Worm (Caenorhabditis elegans) whole organism, L4 larva: Measurements from ENCODE around the gene kqt-2.
A peak's percentile ranks its signal among the peaks of the same experiment; 100 is the strongest.

ENCODE experiments used
- D1046.2 ChIP-seq: fragments of 200-800 bp; sonication (Bioruptor generic); IDR thresholded peaks from 2 replicates; pipeline ENCODE4 v1.3.6; 2022; ENCODE audit warnings: missing genetic modification characterization, missing compliant biosample characterization
- F26F4.8 ChIP-seq: fragments of 200-800 bp; sonication (Bioruptor generic); conservative IDR thresholded peaks from 2 replicates; pipeline ENCODE4 v1.3.6; 2022; ENCODE audit warnings: missing genetic modification characterization, missing compliant biosample characterization
- F37D6.2 ChIP-seq: sonication (generic microtip); optimal IDR thresholded peaks from 2 replicates; lab custom pipeline; 2016; ENCODE audit warnings: mild to moderate bottlenecking, missing genetic modification characterization, missing compliant biosample characterization
- F44E2.7 ChIP-seq: fragments of 200-800 bp; sonication (Bioruptor generic); IDR thresholded peaks from 2 replicates; pipeline ENCODE4 v2.1.2; 2022; ENCODE audit warnings: missing genetic modification characterization, missing compliant biosample characterization
- F49E8.2 ChIP-seq: sonication (generic microtip); optimal IDR thresholded peaks from 2 replicates; lab custom pipeline; 2016; ENCODE audit warnings: missing compliant biosample characterization, mild to moderate bottlenecking, missing genetic modification characterization, borderline replicate concordance
- R02D3.7 ChIP-seq: fragments of 150-350 bp; sonication (generic microtip); optimal IDR thresholded peaks from 3 replicates; lab custom pipeline; 2014; ENCODE audit warnings: missing biosample characterization, missing genetic modification characterization
- T20F7.1 ChIP-seq: fragments of 200-800 bp; sonication (Bioruptor generic); optimal IDR thresholded peaks from 2 replicates; lab custom pipeline; 2018; ENCODE audit warnings: mild to moderate bottlenecking, missing genetic modification characterization, missing compliant biosample characterization
- ZK337.2 ChIP-seq: fragments of 200-800 bp; sonication (Bioruptor generic); IDR thresholded peaks from 2 replicates; pipeline ENCODE4 v1.3.6; 2022; ENCODE audit warnings: missing genetic modification reagents, missing genetic modification characterization, missing compliant biosample characterization
- aha-1 ChIP-seq: fragments of 150-350 bp; peaks from one replicate; lab custom pipeline; 2014; ENCODE audit warnings: missing biosample characterization, missing genetic modification characterization
- aly-2 ChIP-seq: sonication (generic microtip); optimal IDR thresholded peaks from 2 replicates; lab custom pipeline; 2018; ENCODE audit warnings: missing biosample characterization, missing genetic modification characterization
- attf-4 ChIP-seq: sonication (generic microtip); optimal IDR thresholded peaks from 3 replicates; lab custom pipeline; 2017; ENCODE audit warnings: missing biosample characterization, missing genetic modification characterization
- ceh-20 ChIP-seq: fragments of 200-800 bp; sonication (Bioruptor generic); IDR thresholded peaks from 2 replicates; pipeline ENCODE4 v1.3.6; 2022; ENCODE audit warnings: missing genetic modification reagents, missing genetic modification characterization, missing compliant biosample characterization
- ceh-32 ChIP-seq: sonication (generic microtip); optimal IDR thresholded peaks from 2 replicates; lab custom pipeline; 2016; ENCODE audit warnings: mild to moderate bottlenecking, missing genetic modification characterization, missing compliant biosample characterization; ENCODE audit not compliant: poor library complexity
- daf-8 ChIP-seq: fragments of 200-800 bp; sonication (Bioruptor generic); IDR thresholded peaks from 2 replicates; pipeline ENCODE4 v1.3.6; 2022; ENCODE audit warnings: missing genetic modification characterization, missing compliant biosample characterization
- dmd-6 ChIP-seq: fragments of 200-800 bp; sonication (Bioruptor generic); IDR thresholded peaks from 2 replicates; pipeline ENCODE4 v1.3.6; 2022; ENCODE audit warnings: missing genetic modification reagents, missing genetic modification characterization, missing compliant biosample characterization
- dmd-9 ChIP-seq: fragments of 200-800 bp; sonication (Bioruptor generic); IDR thresholded peaks from 2 replicates; pipeline ENCODE4 v1.3.6; 2022; ENCODE audit warnings: missing genetic modification reagents, missing genetic modification characterization, missing compliant biosample characterization
- duxl-1 ChIP-seq: sonication (generic microtip); optimal IDR thresholded peaks from 2 replicates; lab custom pipeline; 2016; ENCODE audit warnings: mild to moderate bottlenecking, missing genetic modification characterization, moderate library complexity, missing compliant biosample characterization; ENCODE audit not compliant: poor library complexity
- dve-1 ChIP-seq: sonication (generic microtip); optimal IDR thresholded peaks from 2 replicates; lab custom pipeline; 2017; ENCODE audit warnings: antibody characterized with exemption, mild to moderate bottlenecking, missing genetic modification characterization, missing compliant biosample characterization; ENCODE audit not compliant: insufficient read depth
- fos-1 ChIP-seq: fragments of 150-350 bp; optimal IDR thresholded peaks from 2 replicates; lab custom pipeline; 2014; ENCODE audit warnings: missing biosample characterization, missing genetic modification characterization
- gei-8 ChIP-seq: fragments of 200-800 bp; sonication (Bioruptor generic); optimal IDR thresholded peaks from 2 replicates; lab custom pipeline; 2018; ENCODE audit warnings: mild to moderate bottlenecking, missing genetic modification characterization, missing compliant biosample characterization
- hlh-11 ChIP-seq: fragments of 200-800 bp; sonication (Bioruptor generic); optimal IDR thresholded peaks from 2 replicates; lab custom pipeline; 2018; ENCODE audit warnings: mild to moderate bottlenecking, missing genetic modification characterization, missing compliant biosample characterization
- lim-7 ChIP-seq: fragments of 200-800 bp; sonication (Bioruptor generic); IDR thresholded peaks from 2 replicates; pipeline ENCODE4 v1.3.6; 2022; ENCODE audit warnings: missing genetic modification characterization, missing compliant biosample characterization
- lin-1 ChIP-seq: fragments of 200-800 bp; sonication (Bioruptor generic); IDR thresholded peaks from 2 replicates; pipeline ENCODE4 v1.3.6; 2022; ENCODE audit warnings: missing genetic modification reagents, missing genetic modification characterization, missing compliant biosample characterization
- lin-15B ChIP-seq: fragments of 150-350 bp; sonication (generic microtip); optimal IDR thresholded peaks from 3 replicates; lab custom pipeline; 2014; ENCODE audit warnings: missing biosample characterization, missing genetic modification characterization
- lin-39 ChIP-seq: fragments of 150-350 bp; optimal IDR thresholded peaks from 2 replicates; lab custom pipeline; 2014; ENCODE audit warnings: missing biosample characterization, missing genetic modification reagents, missing genetic modification characterization
- lir-3 ChIP-seq: sonication (generic microtip); optimal IDR thresholded peaks from 2 replicates; lab custom pipeline; 2016; ENCODE audit warnings: mild to moderate bottlenecking, missing genetic modification characterization, missing compliant biosample characterization
- lsy-2 ChIP-seq, 2 experiments: fragments of 150-350 bp in 1 of 2; sonication (generic microtip) in 1 of 2; optimal IDR thresholded peaks; 2 replicates each; lab custom pipeline; 2014 to 2017; ENCODE audit warnings: missing biosample characterization in 2 of 2, missing genetic modification characterization in 2 of 2
- madf-5 ChIP-seq, 2 experiments: fragments of 200-800 bp; sonication (Bioruptor generic); IDR thresholded peaks; 2 replicates each; pipeline ENCODE4 v1.3.6; 2022; ENCODE audit warnings: missing compliant biosample characterization in 2 of 2, missing genetic modification characterization in 2 of 2
- mdl-1 ChIP-seq, 2 experiments: fragments of 150-350 bp in 1 of 2; sonication (generic microtip) in 1 of 2; optimal IDR thresholded peaks; 2 replicates each; lab custom pipeline; 2014 to 2017; ENCODE audit warnings: missing biosample characterization in 2 of 2, missing genetic modification characterization in 2 of 2
- mdt-29 ChIP-seq: fragments of 200-800 bp; sonication (Bioruptor generic); IDR thresholded peaks from 2 replicates; pipeline ENCODE4 v1.3.6; 2022; ENCODE audit warnings: missing genetic modification reagents, missing genetic modification characterization, missing compliant biosample characterization
- mep-1 ChIP-seq: fragments of 150-350 bp; sonication (generic microtip); optimal IDR thresholded peaks from 3 replicates; lab custom pipeline; 2014; ENCODE audit warnings: missing biosample characterization, missing genetic modification characterization
- mxl-3 ChIP-seq: fragments of 200-800 bp; sonication (Bioruptor generic); optimal IDR thresholded peaks from 2 replicates; lab custom pipeline; 2018; ENCODE audit warnings: mild to moderate bottlenecking, missing genetic modification characterization, missing compliant biosample characterization
- nhr-111 ChIP-seq: fragments of 200-800 bp; sonication (Bioruptor generic); optimal IDR thresholded peaks from 2 replicates; lab custom pipeline; 2018; ENCODE audit warnings: mild to moderate bottlenecking, missing genetic modification characterization, missing compliant biosample characterization
- nhr-28 ChIP-seq: fragments of 150-350 bp; optimal IDR thresholded peaks from 2 replicates; lab custom pipeline; 2014; ENCODE audit warnings: missing biosample characterization, missing genetic modification characterization
- nhr-41 ChIP-seq: fragments of 200-800 bp; sonication (Bioruptor generic); IDR thresholded peaks from 2 replicates; pipeline ENCODE4 v1.3.6; 2022; ENCODE audit warnings: missing genetic modification reagents, missing genetic modification characterization, missing compliant biosample characterization
- nhr-42 ChIP-seq: fragments of 200-800 bp; sonication (Bioruptor generic); IDR thresholded peaks from 2 replicates; pipeline ENCODE4 v1.3.6; 2022; ENCODE audit warnings: missing genetic modification characterization, missing compliant biosample characterization
- nhr-48 ChIP-seq: sonication (generic microtip); optimal IDR thresholded peaks from 2 replicates; lab custom pipeline; 2016; ENCODE audit warnings: mild to moderate bottlenecking, missing genetic modification characterization, missing compliant biosample characterization
- nhr-6 ChIP-seq: fragments of 150-350 bp; optimal IDR thresholded peaks from 2 replicates; lab custom pipeline; 2014; ENCODE audit warnings: missing biosample characterization, missing genetic modification characterization
- nhr-77 ChIP-seq: fragments of 150-350 bp; optimal IDR thresholded peaks from 2 replicates; lab custom pipeline; 2014; ENCODE audit warnings: missing biosample characterization, missing genetic modification characterization
- pqm-1 ChIP-seq: sonication (generic microtip); optimal IDR thresholded peaks from 2 replicates; lab custom pipeline; 2017; ENCODE audit warnings: missing biosample characterization, missing genetic modification characterization
- sdz-12 ChIP-seq: fragments of 200-800 bp; sonication (Bioruptor generic); optimal IDR thresholded peaks from 2 replicates; lab custom pipeline; 2018; ENCODE audit warnings: mild to moderate bottlenecking, missing genetic modification characterization, missing compliant biosample characterization
- snpc-4 ChIP-seq: fragments of 150-350 bp; optimal IDR thresholded peaks from 2 replicates; lab custom pipeline; 2014; ENCODE audit warnings: missing biosample characterization, missing genetic modification characterization
- unc-39 ChIP-seq: sonication (generic microtip); optimal IDR thresholded peaks from 2 replicates; lab custom pipeline; 2017; ENCODE audit warnings: missing biosample characterization, missing genetic modification characterization
- unc-62 ChIP-seq, 3 experiments: fragments of 150-350 bp in 1 of 3; sonication (generic microtip); optimal IDR thresholded peaks in 2 of 3; peaks in 1 of 3; 1 replicate in 1 of 3; 2 replicates in 2 of 3; lab custom pipeline; 2014 to 2017; ENCODE audit warnings: missing biosample characterization in 3 of 3, missing genetic modification characterization in 3 of 3, missing genetic modification reagents in 3 of 3, missing genotype in 1 of 3
- vab-7 ChIP-seq: fragments of 200-800 bp; sonication (Bioruptor generic); IDR thresholded peaks from 2 replicates; pipeline ENCODE4 v1.3.6; 2022; ENCODE audit warnings: missing genetic modification reagents, missing genetic modification characterization, missing compliant biosample characterization

kqt-2 gene

DNA sequence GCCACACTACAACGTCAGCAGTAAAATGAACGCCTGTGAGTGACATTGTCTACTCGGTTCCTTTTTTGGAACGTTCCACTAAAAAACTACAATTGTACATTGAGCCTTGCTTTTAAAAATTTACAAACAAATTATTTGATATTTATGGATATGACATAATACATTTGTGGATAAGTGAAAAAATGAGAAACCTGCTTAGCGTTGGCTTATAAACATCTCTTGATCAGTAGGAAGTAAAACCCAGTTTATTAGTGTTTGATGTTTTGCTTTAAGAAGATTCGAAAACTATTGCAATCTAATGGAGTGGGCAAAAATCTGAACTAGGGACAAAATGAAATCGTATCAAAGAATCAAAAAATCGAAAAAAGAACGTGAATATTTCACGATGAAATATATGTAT, 29.2 kb downstream of the kqt-2 start:
- TF ChIP-seq unc-62 (GFP tag; optimal IDR thresholded peaks at IDR 0.05 in 1 of 2; lab: Kevin White, UChicago) (peak in 1 of 2 experiments; percentile 90), unc-62 (tag; optimal IDR thresholded peaks at IDR 0.05; lab: Kevin White, UChicago) (no peak), aha-1 (tag; lab: Kevin White, UChicago) (peak; percentile 42), madf-5 (GFP tag; IDR thresholded peaks at IDR 0.05; lab: Robert Waterston, UW) (no peak)

DNA sequence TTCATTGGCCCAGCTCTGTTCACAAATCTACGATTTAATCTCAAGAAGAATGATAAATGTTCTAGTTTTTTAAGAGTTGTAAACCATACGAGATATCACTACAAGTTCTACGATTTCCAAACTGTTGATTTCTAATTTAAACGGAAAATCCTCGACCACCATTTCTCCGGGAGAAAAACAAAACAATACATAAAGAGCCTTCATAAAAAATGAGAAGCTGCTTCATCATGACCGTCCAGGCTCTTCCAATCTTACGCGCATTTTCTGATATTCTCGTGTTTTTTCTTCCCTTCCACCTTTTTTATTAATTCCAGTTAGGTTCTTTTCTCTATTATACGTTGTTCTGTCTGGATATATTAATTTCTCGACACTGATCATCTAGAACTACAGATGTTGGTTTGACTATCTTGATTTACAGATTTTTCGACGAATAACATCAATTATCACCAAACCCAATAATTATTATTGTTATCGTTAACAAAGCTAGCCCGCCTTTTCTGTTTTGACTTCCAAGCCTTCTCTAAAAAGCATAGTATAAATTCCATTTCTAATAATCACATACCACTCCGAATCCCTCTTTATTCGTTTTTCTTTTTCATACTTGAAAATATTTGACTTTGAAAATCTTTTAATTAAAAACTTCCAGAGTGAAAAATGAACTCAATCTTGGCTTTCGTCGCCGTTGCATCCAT, 31.6 kb downstream of the kqt-2 start, which contains the start of gene C47D2.1:
C47D2.1 (plus strand) TSS at position 642 of the 692 bp plus-strand sequence.
- TF ChIP-seq dmd-9 (GFP tag; lab: Robert Waterston, UW) (no peak), aha-1 (tag; lab: Kevin White, UChicago) (peak; percentile 91)
- TF ChIP-seq, all 104 proteins: peak for 1

DNA sequence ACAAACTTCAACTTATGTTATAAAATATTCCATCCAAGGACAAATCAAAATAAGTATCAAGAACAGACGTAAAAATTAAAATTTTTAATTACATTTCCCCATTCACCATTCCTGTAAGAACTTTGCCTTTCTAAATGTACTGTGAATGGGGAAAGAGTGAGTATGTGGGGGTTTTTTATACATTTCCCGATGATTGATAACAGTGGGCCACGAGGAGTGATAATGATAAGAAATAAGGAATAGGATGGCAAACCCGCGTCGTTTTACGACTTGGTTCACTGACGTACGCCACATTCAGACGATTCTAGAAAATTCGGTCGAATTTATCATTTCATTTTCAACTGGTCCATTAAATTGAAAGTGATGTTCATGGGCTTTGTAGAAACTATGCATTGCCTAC, 35.2 kb downstream of the kqt-2 start, which contains the start of gene cdd-1:
cdd-1 (minus strand) TSS at position 151 of the 400 bp plus-strand sequence.
- no peak for TF ChIP-seq nhr-42
- peak; percentile 71 for TF ChIP-seq hlh-11 (tag; lab: Kevin White, UChicago)
- TF ChIP-seq F44E2.7: no peak
- TF ChIP-seq unc-62 (GFP tag; optimal IDR thresholded peaks at IDR 0.05 in 1 of 2; lab: Kevin White, UChicago): peak in 1 of 2 experiments; percentile 47
- TF ChIP-seq unc-62 (tag; optimal IDR thresholded peaks at IDR 0.05; lab: Kevin White, UChicago): no peak
- no peak for TF ChIP-seq fos-1 (tag; lab: Kevin White, UChicago)
- no peak for TF ChIP-seq snpc-4
- no peak for TF ChIP-seq lir-3 (tag; lab: Kevin White, UChicago)
- no peak for TF ChIP-seq F37D6.2 (tag; lab: Kevin White, UChicago)
- no peak for TF ChIP-seq vab-7
- TF ChIP-seq duxl-1 (tag; lab: Kevin White, UChicago): no peak
- TF ChIP-seq dmd-6 (GFP tag; lab: Robert Waterston, UW): peak; percentile 53; the same call in 1 of the 2 replicates
- peak; percentile 54 for TF ChIP-seq nhr-77 (tag; lab: Kevin White, UChicago)
- TF ChIP-seq mdl-1 (tag; optimal IDR thresholded peaks at IDR 0.05; lab: Kevin White, UChicago): peak in 1 of 2 experiments; percentile 67
- TF ChIP-seq F49E8.2 (tag; lab: Kevin White, UChicago): no peak
- TF ChIP-seq nhr-6: no peak
- no peak for TF ChIP-seq attf-4
- no peak for TF ChIP-seq nhr-111
- TF ChIP-seq aly-2 (tag; lab: Kevin White, UChicago): no peak
- peak; percentile 75 for TF ChIP-seq dve-1 (tag; lab: Kevin White, UChicago)
- TF ChIP-seq D1046.2 (GFP tag; lab: Robert Waterston, UW): no peak
- TF ChIP-seq nhr-28 (tag; lab: Kevin White, UChicago): peak; percentile 53
- no peak for TF ChIP-seq F26F4.8 (GFP tag; lab: Robert Waterston, UW)
- peak; percentile 36 for TF ChIP-seq pqm-1 (tag; lab: Kevin White, UChicago)
- TF ChIP-seq lin-15B (tag; lab: Kevin White, UChicago): no peak
- TF ChIP-seq unc-39 (tag; lab: Kevin White, UChicago): no peak
- 0 out of 2 replicates have a peak, but pooled peaks have one; percentile 6 for TF ChIP-seq nhr-41 (GFP tag; lab: Robert Waterston, UW)
- TF ChIP-seq sdz-12: no peak
- no peak for TF ChIP-seq ZK337.2 (GFP tag; lab: Robert Waterston, UW)
- TF ChIP-seq lin-39 (tag; lab: Kevin White, UChicago): no peak
- TF ChIP-seq daf-8: no peak
- TF ChIP-seq mxl-3 (GFP tag; lab: Kevin White, UChicago): peak; percentile 73
- peak; percentile 73 for TF ChIP-seq ceh-20 (GFP tag; lab: Robert Waterston, UW)
- TF ChIP-seq lin-1 (GFP tag; lab: Robert Waterston, UW): peak; percentile 61; the same call in 1 of the 2 replicates
- TF ChIP-seq mdt-29: peak; percentile 78
- TF ChIP-seq lim-7 (GFP tag; lab: Robert Waterston, UW): no peak
- TF ChIP-seq nhr-48: peak; percentile 47
- peak; percentile 28 for TF ChIP-seq gei-8 (GFP tag; lab: Kevin White, UChicago)
- no peak for TF ChIP-seq ceh-32 (tag; lab: Kevin White, UChicago)
- no peak for TF ChIP-seq R02D3.7 (tag; lab: Kevin White, UChicago)
- peak; percentile 40 for TF ChIP-seq T20F7.1
- TF ChIP-seq mep-1 (tag; lab: Kevin White, UChicago): peak; percentile 54
- peak in 1 of 2 experiments; percentile 45 for TF ChIP-seq lsy-2 (tag; optimal IDR thresholded peaks at IDR 0.05; lab: Kevin White, UChicago)
